Worm (Caenorhabditis elegans): ENCODE measurements around the gene F58A3.3.

DNA sequence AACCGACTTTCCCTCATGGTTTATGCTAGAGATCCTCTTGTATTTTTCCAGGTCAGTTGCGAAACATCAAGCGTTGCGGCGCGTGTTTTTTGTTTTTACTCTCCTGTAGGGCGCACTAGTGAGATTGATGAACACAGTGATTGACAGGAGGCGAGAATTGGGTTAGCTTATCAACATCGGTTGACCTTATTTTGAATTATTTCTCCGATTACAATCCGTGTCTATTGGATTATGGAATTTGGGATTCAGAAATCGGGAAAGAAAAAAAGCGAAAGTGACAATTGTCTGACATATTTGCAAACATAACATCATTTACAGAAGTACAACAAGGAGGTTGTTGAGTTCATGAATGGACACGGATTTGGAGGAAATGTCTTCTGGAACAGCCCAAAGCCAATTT lies 48.5 kb downstream of the F58A3.3 start:
- TF ChIP-seq egl-27 (tag; optimal IDR thresholded peaks at IDR 0.05) (no peak), ama-1 (optimal IDR thresholded peaks at IDR 0.05) (no peak), zag-1 (tag; optimal IDR thresholded peaks at IDR 0.05) (no peak), lsy-2 (tag; optimal IDR thresholded peaks at IDR 0.05) (no peak), dmd-4 (tag; optimal IDR thresholded peaks at IDR 0.05) (no peak), nhr-11 (tag; optimal IDR thresholded peaks at IDR 0.05) (no peak), snpc-4 (tag; optimal IDR thresholded peaks at IDR 0.05) (no peak), ZK546.5 (tag; optimal IDR thresholded peaks at IDR 0.05) (no peak), sem-4 (tag; optimal IDR thresholded peaks at IDR 0.05) (no peak)
